Fruit fly (Drosophila melanogaster) whole organism, prepupa: ENCODE measurements around the gene dally.

Experiments used
- CG10669 ChIP-seq: fragments of 200-800 bp; sonication (Bioruptor generic); optimal IDR thresholded peaks from 3 replicates; lab custom pipeline; 2018; ENCODE audit warnings: missing biosample characterization, mild to moderate bottlenecking, missing genetic modification characterization, moderate library complexity
- CG11902 ChIP-seq: fragments of 200-800 bp; sonication (Bioruptor generic); optimal IDR thresholded peaks from 3 replicates; lab custom pipeline; 2016; ENCODE audit warnings: missing biosample characterization, missing genetic modification characterization
- CG15336 ChIP-seq: fragments of 200-800 bp; sonication (Bioruptor generic); IDR thresholded peaks from 2 replicates; pipeline ENCODE4 v1.3.6; 2022; ENCODE audit warnings: missing biosample characterization, missing genetic modification characterization
- CG34406 ChIP-seq: fragments of 200-800 bp; sonication (Bioruptor generic); optimal IDR thresholded peaks from 3 replicates; lab custom pipeline; 2016; ENCODE audit warnings: missing biosample characterization, missing genetic modification characterization
- CG8119 ChIP-seq: fragments of 200-800 bp; sonication (Bioruptor generic); IDR thresholded peaks from 3 replicates; pipeline ENCODE4 v1.3.6; 2022; ENCODE audit warnings: missing biosample characterization, missing genetic modification characterization
- CG9139 ChIP-seq: fragments of 200-800 bp; sonication (Bioruptor generic); optimal IDR thresholded peaks from 3 replicates; lab custom pipeline; 2017; ENCODE audit warnings: missing biosample characterization, mild to moderate bottlenecking, missing genetic modification characterization
- Eip75B ChIP-seq: fragments of 200-800 bp; sonication (Bioruptor generic); optimal IDR thresholded peaks from 3 replicates; lab custom pipeline; 2016; ENCODE audit warnings: missing biosample characterization, missing genetic modification characterization
- Ets21C ChIP-seq: fragments of 200-800 bp; sonication (Bioruptor generic); optimal IDR thresholded peaks from 3 replicates; lab custom pipeline; 2016; ENCODE audit warnings: missing biosample characterization, missing genetic modification characterization
- Hr39 ChIP-seq: fragments of 200-800 bp; sonication (Bioruptor generic); optimal IDR thresholded peaks from 2 replicates; lab custom pipeline; 2016; ENCODE audit warnings: missing biosample characterization, missing genetic modification characterization
- Hr4 ChIP-seq: fragments of 200-800 bp; sonication (Bioruptor generic); optimal IDR thresholded peaks from 3 replicates; lab custom pipeline; 2016; ENCODE audit warnings: missing biosample characterization, missing genetic modification characterization
- OdsH ChIP-seq: fragments of 200-800 bp; sonication (Bioruptor generic); optimal IDR thresholded peaks from 3 replicates; lab custom pipeline; 2016; ENCODE audit warnings: missing biosample characterization, missing genetic modification characterization
- Sox102F ChIP-seq: fragments of 200-800 bp; sonication (Bioruptor generic); optimal IDR thresholded peaks from 2 replicates; lab custom pipeline; 2016; ENCODE audit warnings: missing biosample characterization, mild to moderate bottlenecking, missing genetic modification characterization
- Sox15 ChIP-seq: fragments of 200-800 bp; sonication (Bioruptor generic); optimal IDR thresholded peaks from 3 replicates; lab custom pipeline; 2016; ENCODE audit warnings: missing biosample characterization, missing genetic modification characterization
- eg ChIP-seq: fragments of 200-800 bp; sonication (Bioruptor generic); IDR thresholded peaks from 3 replicates; pipeline ENCODE4 v1.3.6; 2022; ENCODE audit warnings: missing biosample characterization, missing genetic modification characterization
- fkh ChIP-seq: fragments of 200-800 bp; sonication (Bioruptor generic); optimal IDR thresholded peaks from 3 replicates; lab custom pipeline; 2017; ENCODE audit warnings: missing biosample characterization, mild to moderate bottlenecking, missing genetic modification characterization, moderate library complexity
- lz ChIP-seq: fragments of 200-800 bp; sonication (Bioruptor generic); optimal IDR thresholded peaks from 3 replicates; lab custom pipeline; 2016; ENCODE audit warnings: missing biosample characterization, missing genetic modification characterization
- svp ChIP-seq: fragments of 200-800 bp; sonication (Bioruptor generic); peaks from one replicate; lab custom pipeline; 2016; ENCODE audit warnings: missing biosample characterization, missing genetic modification characterization

dally gene

dm6 chr3L:8939654-8940053 lies 112.3 kb downstream of the dally start:
- TF ChIP-seq OdsH (GFP tag; lab: Kevin White, UChicago) (no peak), svp (GFP tag; lab: Kevin White, UChicago) (no peak), Eip75B (GFP tag; lab: Kevin White, UChicago) (no peak), CG34406 (no peak), CG15336 (GFP tag; lab: Robert Waterston, UW) (no peak), CG8119 (GFP tag; lab: Robert Waterston, UW) (no peak), CG9139 (no peak), Hr39 (GFP tag; lab: Kevin White, UChicago) (no peak), Sox102F (no peak), Hr4 (GFP tag; lab: Kevin White, UChicago) (no peak), CG11902 (GFP tag; lab: Kevin White, UChicago) (no peak), CG10669 (GFP tag; lab: Kevin White, UChicago) (no peak), lz (GFP tag; lab: Kevin White, UChicago) (no peak), Ets21C (no peak), fkh (GFP tag; lab: Kevin White, UChicago) (no peak), Sox15 (no peak), eg (GFP tag; lab: Robert Waterston, UW) (no peak)
- TF ChIP-seq, all 60 proteins: peak for 0
